Fruit fly (Drosophila melanogaster) whole organism, embryonic: ENCODE measurements around the gene CG6443.
A peak's percentile ranks its signal among the peaks of the same experiment; 100 is the strongest.

ENCODE experiments used
- Atf3 ChIP-seq: fragments of 200-800 bp; sonication (Bioruptor generic); optimal IDR thresholded peaks from 3 replicates; lab custom pipeline; 2016; ENCODE audit warnings: missing biosample characterization, missing genetic modification characterization
- BtbVII ChIP-seq: fragments of 200-800 bp; sonication (Bioruptor generic); optimal IDR thresholded peaks from 3 replicates; lab custom pipeline; 2017; ENCODE audit warnings: missing biosample characterization, mild to moderate bottlenecking, missing genetic modification characterization
- CG10654 ChIP-seq: fragments of 200-800 bp; sonication (Bioruptor generic); optimal IDR thresholded peaks from 2 replicates; lab custom pipeline; 2016; ENCODE audit warnings: missing biosample characterization, missing genetic modification characterization
- CG10979 ChIP-seq: fragments of 200-800 bp; sonication (Bioruptor generic); optimal IDR thresholded peaks from 2 replicates; lab custom pipeline; 2018; ENCODE audit warnings: missing biosample characterization, mild to moderate bottlenecking, missing genetic modification characterization, moderate library complexity
- CG12104 ChIP-seq: fragments of 200-800 bp; sonication (Bioruptor generic); optimal IDR thresholded peaks from 3 replicates; lab custom pipeline; 2016; ENCODE audit warnings: missing biosample characterization, missing genetic modification characterization
- CG15011 ChIP-seq: fragments of 200-800 bp; sonication (Bioruptor generic); optimal IDR thresholded peaks from 3 replicates; lab custom pipeline; 2018; ENCODE audit warnings: missing biosample characterization, mild to moderate bottlenecking, missing genetic modification characterization
- CG1647 ChIP-seq: fragments of 200-800 bp; sonication (Bioruptor generic); optimal IDR thresholded peaks from 3 replicates; lab custom pipeline; 2016; ENCODE audit warnings: missing biosample characterization, missing genetic modification characterization
- CG17186 ChIP-seq: fragments of 200-800 bp; sonication (Bioruptor generic); optimal IDR thresholded peaks from 3 replicates; lab custom pipeline; 2017; ENCODE audit warnings: missing biosample characterization, missing genetic modification reagents, missing genetic modification characterization
- CG17802 ChIP-seq: fragments of 200-800 bp; sonication (Bioruptor generic); optimal IDR thresholded peaks from 2 replicates; lab custom pipeline; 2018; ENCODE audit warnings: missing biosample characterization, mild to moderate bottlenecking, missing genetic modification characterization, moderate library complexity
- CG2202 ChIP-seq: fragments of 200-800 bp; sonication (Bioruptor generic); optimal IDR thresholded peaks from 2 replicates; lab custom pipeline; 2018; ENCODE audit warnings: missing biosample characterization, mild to moderate bottlenecking, missing genetic modification characterization
- CG2712 ChIP-seq: fragments of 200-800 bp; optimal IDR thresholded peaks from 3 replicates; lab custom pipeline; 2019; ENCODE audit warnings: missing biosample characterization, mild to moderate bottlenecking, missing genetic modification characterization, moderate library complexity
- CG34376 ChIP-seq: fragments of 200-800 bp; sonication (Bioruptor generic); optimal IDR thresholded peaks from 2 replicates; lab custom pipeline; 2018; ENCODE audit warnings: missing biosample characterization, mild to moderate bottlenecking, missing genetic modification characterization
- CG3995 ChIP-seq: fragments of 200-800 bp; sonication (Bioruptor generic); optimal IDR thresholded peaks from 3 replicates; lab custom pipeline; 2016; ENCODE audit warnings: missing biosample characterization, missing genetic modification characterization
- CG4424 ChIP-seq: fragments of 200-800 bp; sonication (Bioruptor generic); optimal IDR thresholded peaks from 3 replicates; lab custom pipeline; 2016; ENCODE audit warnings: missing biosample characterization, missing genetic modification characterization
- CG4617 ChIP-seq: fragments of 200-800 bp; sonication (Bioruptor generic); optimal IDR thresholded peaks from 3 replicates; lab custom pipeline; 2016; ENCODE audit warnings: missing biosample characterization, missing genetic modification characterization, borderline replicate concordance
- CG7556 ChIP-seq: fragments of 200-800 bp; sonication (Bioruptor generic); optimal IDR thresholded peaks from 2 replicates; lab custom pipeline; 2017; ENCODE audit warnings: missing biosample characterization, mild to moderate bottlenecking, missing genetic modification characterization
- CG7928 ChIP-seq: fragments of 200-800 bp; sonication (Bioruptor generic); optimal IDR thresholded peaks from 2 replicates; lab custom pipeline; 2017; ENCODE audit warnings: missing biosample characterization, mild to moderate bottlenecking, missing genetic modification characterization
- Dip2 ChIP-seq: fragments of 200-800 bp; sonication (Bioruptor generic); IDR thresholded peaks from 2 replicates; pipeline ENCODE4 v1.3.6; 2022; ENCODE audit warnings: missing biosample characterization, missing genetic modification characterization
- Drgx ChIP-seq: fragments of 200-800 bp; sonication (Bioruptor generic); IDR thresholded peaks from 2 replicates; pipeline ENCODE4 v1.3.6; 2022; ENCODE audit warnings: missing biosample characterization, missing genetic modification characterization
- Eip74EF ChIP-seq, 2 experiments: fragments of 200-800 bp in 1 of 2; fragments of >200 bp in 1 of 2; sonication (Bioruptor generic) in 1 of 2; optimal IDR thresholded peaks; 2 replicates each; lab custom pipeline; 2017 to 2019; ENCODE audit warnings: missing biosample characterization in 2 of 2, missing genetic modification characterization in 2 of 2, mild to moderate bottlenecking in 1 of 2, moderate library complexity in 1 of 2
- Ets65A ChIP-seq: fragments of 200-800 bp; sonication (Bioruptor generic); peaks from one replicate; lab custom pipeline; 2016; ENCODE audit warnings: missing biosample characterization, missing genetic modification characterization
- Gug ChIP-seq: fragments of 200-800 bp; sonication (Bioruptor generic); IDR thresholded peaks from 4 replicates; pipeline ENCODE4 v1.3.6; 2022; ENCODE audit warnings: missing biosample characterization, missing genetic modification characterization
- H15 ChIP-seq: fragments of 200-800 bp; sonication (Bioruptor generic); IDR thresholded peaks from 3 replicates; pipeline ENCODE4 v1.3.6; 2022; ENCODE audit warnings: missing biosample characterization, missing genetic modification characterization
- Hand ChIP-seq: fragments of 200-800 bp; sonication (Bioruptor generic); optimal IDR thresholded peaks from 2 replicates; lab custom pipeline; 2017; ENCODE audit warnings: mild to moderate bottlenecking, missing biosample characterization, missing genetic modification reagents, missing genetic modification characterization
- Max ChIP-seq: fragments of 200-800 bp; sonication (Bioruptor generic); optimal IDR thresholded peaks from 2 replicates; lab custom pipeline; 2016; ENCODE audit warnings: missing biosample characterization, mild to moderate bottlenecking, missing genetic modification characterization
- NC2β ChIP-seq: fragments of 200-800 bp; sonication (Bioruptor generic); optimal IDR thresholded peaks from 2 replicates; lab custom pipeline; 2016; ENCODE audit warnings: missing biosample characterization, missing genetic modification characterization
- Neu2 ChIP-seq: fragments of 200-800 bp; sonication (Bioruptor generic); optimal IDR thresholded peaks from 3 replicates; lab custom pipeline; 2016; ENCODE audit warnings: missing biosample characterization, missing genetic modification characterization, borderline replicate concordance
- Rx ChIP-seq: fragments of 200-800 bp; sonication (Bioruptor generic); IDR thresholded peaks from 2 replicates; pipeline ENCODE4 v1.3.6; 2022; ENCODE audit warnings: missing biosample characterization, missing genetic modification characterization
- Scr ChIP-seq: fragments of 200-800 bp; sonication (Bioruptor generic); IDR thresholded peaks from 2 replicates; pipeline ENCODE4 v1.3.6; 2022; ENCODE audit warnings: missing biosample characterization, missing genetic modification characterization; ENCODE audit not compliant: partially characterized antibody
- al ChIP-seq: fragments of 200-800 bp; sonication (Bioruptor generic); IDR thresholded peaks from 2 replicates; pipeline ENCODE4 v1.3.6; 2022; ENCODE audit warnings: missing biosample characterization, missing genetic modification characterization
- amos ChIP-seq: fragments of 200-800 bp; sonication (Bioruptor generic); IDR thresholded peaks from 2 replicates; pipeline ENCODE4 v1.3.6; 2022; ENCODE audit warnings: missing biosample characterization, missing genetic modification characterization; ENCODE audit not compliant: partially characterized antibody
- aop ChIP-seq: fragments of 200-800 bp; sonication (Bioruptor generic); IDR thresholded peaks from 2 replicates; pipeline ENCODE4 v1.3.6; 2022; ENCODE audit warnings: missing biosample characterization, missing genetic modification characterization
- bigmax ChIP-seq: fragments of 200-800 bp; sonication (Bioruptor generic); optimal IDR thresholded peaks from 2 replicates; lab custom pipeline; 2018; ENCODE audit warnings: missing biosample characterization, mild to moderate bottlenecking, missing genetic modification characterization
- bowl ChIP-seq: fragments of 200-800 bp; sonication (Bioruptor generic); IDR thresholded peaks from 2 replicates; pipeline ENCODE4 v1.3.6; 2022; ENCODE audit warnings: missing biosample characterization, missing genetic modification characterization
- dm ChIP-seq: fragments of 200-800 bp; sonication (Bioruptor generic); optimal IDR thresholded peaks from 3 replicates; lab custom pipeline; 2016; ENCODE audit warnings: missing biosample characterization, missing genetic modification characterization
- dysf ChIP-seq: fragments of 200-800 bp; sonication (Bioruptor generic); IDR thresholded peaks from 3 replicates; pipeline ENCODE4 v1.3.6; 2022; ENCODE audit warnings: missing biosample characterization, missing genetic modification characterization
- ems ChIP-seq: fragments of 200-800 bp; sonication (Bioruptor generic); optimal IDR thresholded peaks from 3 replicates; lab custom pipeline; 2016; ENCODE audit warnings: missing biosample characterization, missing genetic modification characterization
- ham ChIP-seq: fragments of 200-800 bp; sonication (Bioruptor generic); IDR thresholded peaks from 2 replicates; pipeline ENCODE4 v1.3.6; 2022; ENCODE audit warnings: missing biosample characterization, missing genetic modification characterization
- her ChIP-seq: fragments of 200-800 bp; sonication (Bioruptor generic); optimal IDR thresholded peaks from 2 replicates; lab custom pipeline; 2016; ENCODE audit warnings: missing biosample characterization, missing genetic modification characterization
- mam ChIP-seq: fragments of 200-800 bp; sonication (Bioruptor generic); optimal IDR thresholded peaks from 3 replicates; lab custom pipeline; 2016; ENCODE audit warnings: missing biosample characterization, missing genetic modification characterization
- peb ChIP-seq: fragments of 200-800 bp; sonication (Bioruptor generic); IDR thresholded peaks from 2 replicates; pipeline ENCODE4 v1.3.6; 2022; ENCODE audit warnings: missing biosample characterization, missing genetic modification characterization
- pho ChIP-seq: fragments of 200-800 bp; sonication (Bioruptor generic); optimal IDR thresholded peaks from 2 replicates; lab custom pipeline; 2016; ENCODE audit warnings: missing biosample characterization, missing genetic modification characterization
- phol ChIP-seq: fragments of 200-800 bp; sonication (Bioruptor generic); optimal IDR thresholded peaks from 3 replicates; lab custom pipeline; 2018; ENCODE audit warnings: missing biosample characterization, mild to moderate bottlenecking, missing genetic modification characterization, moderate library complexity
- pnt ChIP-seq: fragments of 200-800 bp; sonication (Bioruptor generic); optimal IDR thresholded peaks from 3 replicates; lab custom pipeline; 2016; ENCODE audit warnings: missing biosample characterization, missing genetic modification characterization
- ro ChIP-seq: fragments of 200-800 bp; sonication (Bioruptor generic); IDR thresholded peaks from 2 replicates; pipeline ENCODE4 v1.3.6; 2022; ENCODE audit warnings: missing biosample characterization, missing genetic modification characterization
- run ChIP-seq: fragments of 200-800 bp; sonication (Bioruptor generic); optimal IDR thresholded peaks from 3 replicates; lab custom pipeline; 2018; ENCODE audit warnings: missing biosample characterization, mild to moderate bottlenecking, missing genetic modification characterization
- sr ChIP-seq: fragments of 200-800 bp; sonication (Bioruptor generic); IDR thresholded peaks from 3 replicates; pipeline ENCODE4 v1.3.6; 2022; ENCODE audit warnings: missing biosample characterization, missing genetic modification characterization
- tgo ChIP-seq: fragments of 200-800 bp; sonication (Bioruptor generic); IDR thresholded peaks from 3 replicates; pipeline ENCODE4 v1.3.6; 2022; ENCODE audit warnings: missing biosample characterization, missing genetic modification characterization
- tio ChIP-seq: fragments of 200-800 bp; sonication (Bioruptor generic); optimal IDR thresholded peaks from 2 replicates; lab custom pipeline; 2017; ENCODE audit warnings: missing biosample characterization, missing genetic modification characterization, inconsistent platforms
- twi ChIP-seq: fragments of 200-800 bp; optimal IDR thresholded peaks from 2 replicates; lab custom pipeline; 2019; ENCODE audit warnings: missing biosample characterization, mild to moderate bottlenecking, missing genetic modification characterization, moderate library complexity
- unc-4 ChIP-seq: fragments of 200-800 bp; sonication (Bioruptor generic); IDR thresholded peaks from 2 replicates; pipeline ENCODE4 v1.3.6; 2022; ENCODE audit warnings: missing biosample characterization, missing genetic modification characterization; ENCODE audit not compliant: partially characterized antibody

Gene CG6443

dm6 chr2L:10703281-10703680, 25.5 kb upstream of the CG6443 start, which contains the start of gene CG6415 (continued):
- TF ChIP-seq CG17186 (GFP tag; lab: Kevin White, UChicago) (no peak), CG34376 (GFP tag; lab: Kevin White, UChicago) (peak; percentile 87), ems (peak; percentile 68), Eip74EF (GFP tag; optimal IDR thresholded peaks at IDR 0.05; lab: Kevin White, UChicago) (no peak), run (tag; lab: Kevin White, UChicago) (no peak), her (GFP tag; lab: Kevin White, UChicago) (peak; percentile 76), CG10654 (GFP tag; lab: Kevin White, UChicago) (peak; percentile 57), BtbVII (GFP tag; lab: Kevin White, UChicago) (peak; percentile 73), tgo (peak; percentile 71), dysf (GFP tag; lab: Robert Waterston, UW) (peak; percentile 80), CG17802 (tag; lab: Kevin White, UChicago) (peak; percentile 24), CG4424 (GFP tag; lab: Kevin White, UChicago) (peak; percentile 78), CG1647 (peak; percentile 25), CG2712 (tag; lab: Kevin White, UChicago) (peak; percentile 84), CG7556 (GFP tag; lab: Kevin White, UChicago) (peak; percentile 70), Drgx (GFP tag; lab: Robert Waterston, UW) (peak; percentile 68), Gug (GFP tag; lab: Robert Waterston, UW) (peak; percentile 48; the same call in 2 of the 4 replicates), pnt (GFP tag; lab: Kevin White, UChicago) (peak; percentile 32), Scr (GFP tag; lab: Robert Waterston, UW) (no peak), al (GFP tag; lab: Robert Waterston, UW) (peak; percentile 32; the same call in 1 of the 2 replicates), twi (tag; lab: Kevin White, UChicago) (no peak), Hand (GFP tag; lab: Kevin White, UChicago) (no peak), pho (peak; percentile 54), aop (0 out of 2 replicates have a peak, but pooled peaks have one; percentile 38), CG3995 (GFP tag; lab: Kevin White, UChicago) (peak; percentile 26), dm (GFP tag; lab: Kevin White, UChicago) (peak; percentile 39), ro (GFP tag; lab: Robert Waterston, UW) (peak; percentile 25; the same call in 1 of the 2 replicates), Atf3 (peak; percentile 48), H15 (GFP tag; lab: Robert Waterston, UW) (peak; percentile 72; the same call in 2 of the 3 replicates), mam (GFP tag; lab: Kevin White, UChicago) (peak; percentile 81), CG10979 (peak; percentile 83), tio (GFP tag; lab: Kevin White, UChicago) (peak; percentile 36), CG12104 (GFP tag; lab: Kevin White, UChicago) (peak; percentile 54), Max (GFP tag; lab: Kevin White, UChicago) (peak; percentile 3), ham (GFP tag; lab: Robert Waterston, UW) (no peak), Ets65A (GFP tag; lab: Kevin White, UChicago) (no peak), peb (GFP tag; lab: Robert Waterston, UW) (0 out of 2 replicates have a peak, but pooled peaks have one; percentile 21), CG4617 (no peak), CG2202 (tag; lab: Kevin White, UChicago) (peak; percentile 36), CG7928 (GFP tag; lab: Kevin White, UChicago) (no peak), Neu2 (GFP tag; lab: Kevin White, UChicago) (peak; percentile 5), Rx (GFP tag; lab: Robert Waterston, UW) (peak; percentile 47; the same call in 1 of the 2 replicates), bigmax (GFP tag; lab: Kevin White, UChicago) (no peak), CG15011 (peak; percentile 46), NC2β (peak; percentile 48), phol (tag; lab: Kevin White, UChicago) (peak; percentile 79), amos (no peak), sr (GFP tag; lab: Robert Waterston, UW) (no peak), unc-4 (GFP tag; lab: Robert Waterston, UW) (no peak), bowl (GFP tag; lab: Robert Waterston, UW) (no peak), Dip2 (GFP tag; lab: Robert Waterston, UW) (no peak)
